Fruit fly (Drosophila melanogaster): ENCODE results near the gene P5cr.
A peak's percentile ranks its signal among the peaks of the same experiment; 100 is the strongest.

Gene P5cr

DNA sequence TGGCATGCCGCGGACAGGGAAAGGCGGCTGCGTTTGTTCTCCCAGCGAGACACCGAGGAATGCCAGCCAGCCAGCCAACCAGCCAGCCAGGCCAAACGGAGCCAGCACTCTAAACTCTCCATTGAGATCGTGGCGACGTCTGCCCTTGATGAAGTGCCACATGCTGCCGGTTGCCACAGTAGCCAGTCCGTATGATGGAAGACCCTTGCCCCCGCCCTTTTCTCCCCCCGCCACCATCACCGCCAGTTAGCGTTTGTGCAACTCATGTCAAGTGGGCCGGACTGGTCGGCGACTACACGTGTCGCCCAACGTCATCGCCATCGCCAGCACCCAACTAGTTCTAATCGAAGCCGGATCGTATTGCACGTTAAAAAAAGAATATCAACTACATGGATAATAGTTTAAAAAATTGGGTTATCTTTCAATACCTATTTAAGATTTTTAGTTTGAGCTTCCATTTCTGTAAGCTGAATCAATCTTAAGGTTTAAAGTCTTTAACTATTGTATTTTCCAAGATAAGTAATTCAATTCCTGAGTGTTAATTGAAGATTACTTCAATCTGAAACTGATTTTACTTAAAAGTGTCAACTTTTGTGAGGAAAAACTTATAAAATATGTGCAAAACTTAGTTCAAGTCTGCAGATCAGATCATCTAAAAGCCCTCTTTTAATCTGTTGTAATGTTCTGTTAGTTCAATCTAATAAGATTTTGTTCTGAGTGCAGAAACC is 41.7 kb downstream of the P5cr start:
- TF ChIP-seq CG17801 (GFP tag; optimal IDR thresholded peaks at IDR 0.05; ENCODE audit: partially characterized antibody): no peak

DNA sequence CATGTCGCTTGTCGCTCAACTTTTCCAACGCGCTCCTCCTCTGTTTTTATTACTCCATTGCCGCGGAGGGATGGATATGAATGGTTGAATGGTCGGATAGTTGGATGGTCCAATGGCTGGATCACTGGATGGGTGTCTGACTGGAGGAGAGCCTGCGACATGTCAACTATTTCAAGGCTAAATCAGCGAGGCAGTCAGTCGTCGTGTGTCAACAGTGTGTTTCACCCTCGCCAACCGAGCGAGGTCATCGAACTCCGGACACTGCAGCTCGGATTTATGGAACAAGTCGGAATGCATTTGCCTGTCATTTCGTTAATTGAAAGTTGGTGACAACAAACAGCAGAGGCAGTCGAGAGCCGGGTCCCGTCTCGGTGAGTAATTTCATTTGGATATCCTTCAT is 43.2 kb downstream of the P5cr start:
- no peak for TF ChIP-seq CG17801 (GFP tag; optimal IDR thresholded peaks at IDR 0.05; ENCODE audit: partially characterized antibody)

DNA sequence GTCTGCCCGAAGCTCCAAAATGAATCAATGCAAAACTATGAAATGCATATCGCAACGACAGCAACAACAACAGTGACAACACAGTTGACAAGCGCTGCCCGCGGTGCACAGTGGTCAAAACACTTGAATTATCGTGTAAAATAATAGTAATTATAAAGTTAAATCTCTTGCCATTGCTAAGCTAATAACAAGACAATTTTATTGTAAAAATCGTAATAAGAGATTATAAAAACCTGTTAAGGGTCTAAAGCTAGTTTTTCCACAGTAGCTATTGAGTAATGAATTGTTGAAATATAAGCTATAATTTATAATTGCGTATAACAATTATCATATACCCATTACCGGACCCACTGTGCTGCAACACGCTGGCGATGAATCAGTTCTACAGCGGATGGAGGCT is 44.3 kb downstream of the P5cr start:
- peak; percentile 69 for TF ChIP-seq CG17801 (GFP tag; optimal IDR thresholded peaks at IDR 0.05; ENCODE audit: partially characterized antibody)

DNA sequence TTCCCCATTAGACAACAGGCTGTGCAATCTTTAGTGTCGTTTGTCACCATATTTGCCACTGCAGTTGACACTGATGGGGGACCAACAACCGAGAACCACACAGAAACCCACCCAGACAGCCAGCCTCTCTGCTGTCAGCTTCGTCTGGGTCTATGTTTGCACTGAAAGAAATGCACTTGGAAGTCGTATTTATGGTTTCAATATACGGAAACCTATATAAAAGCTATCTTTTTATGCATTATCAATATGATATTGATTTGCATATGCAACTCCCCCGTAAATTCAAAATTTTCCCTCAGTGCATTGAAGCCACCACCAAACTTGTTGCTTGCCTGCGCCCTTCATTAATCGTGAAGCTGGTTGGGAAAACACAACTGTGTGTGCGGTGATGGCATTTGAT is 45.5 kb downstream of the P5cr start:
- no peak for TF ChIP-seq CG17801 (GFP tag; optimal IDR thresholded peaks at IDR 0.05; ENCODE audit: partially characterized antibody)

DNA sequence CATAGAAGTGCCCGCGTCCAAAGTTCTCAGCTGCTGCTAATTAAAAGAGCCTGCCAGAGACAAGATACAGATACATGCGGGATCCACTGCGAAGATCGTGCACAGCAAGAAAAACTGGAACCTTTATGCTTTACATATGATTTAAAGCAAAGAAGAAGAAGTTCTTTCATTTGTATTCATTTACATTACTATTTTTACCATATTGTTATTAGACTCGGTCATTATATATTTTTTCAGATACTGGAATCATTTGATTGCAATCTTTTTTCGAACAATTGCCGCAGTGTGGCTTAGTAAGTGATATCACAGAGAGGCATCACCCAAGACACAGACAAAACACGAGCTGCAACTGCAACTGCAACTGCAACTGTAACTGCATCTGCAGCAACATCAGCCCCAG is 46.4 kb downstream of the P5cr start:
- no peak for TF ChIP-seq CG17801 (GFP tag; optimal IDR thresholded peaks at IDR 0.05; ENCODE audit: partially characterized antibody)

DNA sequence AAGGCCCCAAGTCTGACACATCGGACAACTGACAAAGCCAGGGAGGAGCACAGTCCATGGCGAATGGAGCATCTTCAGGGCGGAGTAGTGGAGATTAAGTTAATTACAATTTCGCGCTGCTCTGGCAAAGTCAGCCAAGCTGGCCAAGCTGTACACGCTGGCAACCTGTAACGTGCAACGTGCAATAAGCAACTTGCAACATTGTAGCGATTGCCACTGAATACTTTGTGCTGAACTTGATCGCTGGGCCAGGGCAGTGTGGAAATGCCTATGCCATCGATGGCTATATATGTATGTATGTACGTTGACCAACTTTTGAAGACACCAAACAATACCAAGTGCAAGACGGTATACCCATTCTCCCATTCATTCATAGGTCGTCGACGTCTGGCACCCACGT is 49.1 kb downstream of the P5cr start:
- TF ChIP-seq CG17801 (GFP tag; optimal IDR thresholded peaks at IDR 0.05; ENCODE audit: partially characterized antibody): no peak

DNA sequence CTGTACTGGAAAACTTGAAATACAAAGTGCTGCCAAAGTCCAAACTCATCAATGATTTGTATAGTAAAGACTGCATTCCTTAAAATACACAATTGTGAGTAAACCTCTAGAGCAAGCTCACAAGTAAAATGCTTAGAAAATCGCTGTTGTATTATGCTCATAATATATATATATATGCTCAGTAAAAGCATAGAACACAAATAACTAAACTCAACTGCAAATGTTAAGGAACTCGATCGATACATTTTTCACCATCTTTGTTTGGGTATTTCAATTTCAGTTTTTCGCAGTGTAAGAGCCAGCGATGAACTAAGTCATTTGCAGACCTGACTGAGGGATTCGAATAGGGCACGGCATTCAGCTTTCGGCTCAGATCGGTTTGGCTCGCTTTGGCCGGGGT is 50.4 kb downstream of the P5cr start:
- no peak for TF ChIP-seq CG17801 (GFP tag; optimal IDR thresholded peaks at IDR 0.05; ENCODE audit: partially characterized antibody)

Measured in ovary, adult (tissue).